Worm (Caenorhabditis elegans): ENCODE measurements around the gene math-6.

math-6 gene

ce11 chrII:1897936-1898335 lies 13.4 kb upstream of the math-6 start, which contains the start of gene C46F9.6:
Gene C46F9.6 (plus strand): TSS chrII:1898236.
- TF ChIP-seq pbrm-1 (GFP tag; IDR thresholded peaks at IDR 0.05) (no peak), dpl-1 (GFP tag; optimal IDR thresholded peaks at IDR 0.05) (no peak), ztf-22 (GFP tag; optimal IDR thresholded peaks at IDR 0.05) (no peak), rec-8 (tag; optimal IDR thresholded peaks at IDR 0.05) (no peak), nhr-27 (tag; optimal IDR thresholded peaks at IDR 0.05) (no peak), mel-28 (tag; optimal IDR thresholded peaks at IDR 0.05; ENCODE audit: borderline replicate concordance) (no peak), D2030.7 (GFP tag; IDR thresholded peaks at IDR 0.05) (no peak), F55B11.4 (tag; optimal IDR thresholded peaks at IDR 0.05; ENCODE audit: borderline replicate concordance, insufficient read depth) (no peak), C17E4.6 (GFP tag; IDR thresholded peaks at IDR 0.05) (no peak), madf-10 (tag; optimal IDR thresholded peaks at IDR 0.05) (no peak), egl-18 (GFP tag; IDR thresholded peaks at IDR 0.05) (no peak), bed-1 (GFP tag; IDR thresholded peaks at IDR 0.05) (no peak), B0261.1 (tag; optimal IDR thresholded peaks at IDR 0.05) (no peak), ztf-3 (GFP tag; optimal IDR thresholded peaks at IDR 0.05) (no peak), Y56A3A.18 (GFP tag; IDR thresholded peaks at IDR 0.05) (no peak), aptf-3 (GFP tag; IDR thresholded peaks at IDR 0.05) (no peak), lin-35 (GFP tag; optimal IDR thresholded peaks at IDR 0.05) (no peak), ceh-27 (GFP tag; optimal IDR thresholded peaks at IDR 0.05) (no peak)

DNA sequence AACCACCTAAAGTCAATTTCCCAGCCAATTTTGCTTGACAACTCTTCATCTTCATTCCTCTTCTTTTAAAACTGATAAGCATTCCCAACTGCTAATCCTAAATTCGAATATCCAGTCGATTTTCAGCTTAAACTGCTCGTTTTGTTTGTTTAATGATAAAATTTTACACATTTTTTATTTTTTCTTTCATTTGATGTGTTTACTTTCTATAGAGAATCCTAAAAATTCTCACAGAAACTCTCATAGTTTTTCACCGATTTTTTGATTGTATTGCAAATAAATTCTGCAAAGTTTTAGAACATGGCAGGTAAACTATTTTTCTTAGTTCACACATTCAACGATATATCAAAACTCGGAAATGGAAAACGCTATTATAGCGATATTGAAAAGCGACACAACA lies 11.2 kb upstream of the math-6 start, which contains the start of gene math-25:
TSS of gene math-25 (plus strand) at position 301 of the 400 bp plus-strand sequence.
- TF ChIP-seq aptf-2 (GFP tag; conservative IDR thresholded peaks at IDR 0.05) (no peak), ztf-6 (GFP tag; IDR thresholded peaks at IDR 0.05) (no peak), attf-6 (GFP tag; IDR thresholded peaks at IDR 0.05) (no peak), ztf-22 (GFP tag; optimal IDR thresholded peaks at IDR 0.05) (no peak), dpff-1 (tag; optimal IDR thresholded peaks at IDR 0.05) (no peak), F55B11.4 (tag; optimal IDR thresholded peaks at IDR 0.05; ENCODE audit: borderline replicate concordance, insufficient read depth) (no peak), unc-62 (GFP tag; optimal IDR thresholded peaks at IDR 0.05) (no peak), mxl-1 (tag; optimal IDR thresholded peaks at IDR 0.05) (no peak), sdz-38 (tag; optimal IDR thresholded peaks at IDR 0.05) (no peak), ets-4 (GFP tag; optimal IDR thresholded peaks at IDR 0.05) (no peak), ccch-3 (GFP tag; optimal IDR thresholded peaks at IDR 0.05) (no peak), B0019.2 (GFP tag; conservative IDR thresholded peaks at IDR 0.05) (no peak), efl-1 (GFP tag; optimal IDR thresholded peaks at IDR 0.05) (no peak)

DNA sequence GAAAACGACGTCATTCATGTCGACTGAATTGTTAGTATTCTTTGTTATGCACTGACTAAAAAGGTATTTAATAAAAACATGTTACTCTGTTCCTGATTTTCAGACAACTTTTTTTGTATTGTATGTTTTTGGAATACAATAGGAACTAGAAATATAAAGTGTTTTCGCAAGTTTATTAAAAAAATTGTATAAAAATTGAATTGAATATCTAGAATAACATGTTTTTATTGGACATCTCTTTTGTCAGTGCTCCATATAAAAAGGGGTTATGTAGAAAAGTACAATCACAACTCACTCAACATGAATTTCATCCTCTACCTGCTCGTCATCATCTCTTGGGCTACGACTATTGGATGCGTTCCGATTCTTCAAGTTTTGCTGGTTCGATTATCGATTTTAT lies 10.7 kb upstream of the math-6 start, which contains the start of gene C46F9.5:
TSS of gene C46F9.5 (plus strand) at position 301 of the 400 bp plus-strand sequence.
- TF ChIP-seq C06A6.2 (GFP tag; conservative IDR thresholded peaks at IDR 0.05) (no peak), ceh-58 (GFP tag; IDR thresholded peaks at IDR 0.05) (no peak), rec-8 (tag; optimal IDR thresholded peaks at IDR 0.05) (no peak), hsf-1 (GFP tag; IDR thresholded peaks at IDR 0.05) (no peak), snpc-1.3 (tag; optimal IDR thresholded peaks at IDR 0.05; ENCODE audit: insufficient read depth) (no peak), nhr-120 (GFP tag; IDR thresholded peaks at IDR 0.05) (no peak), sdz-38 (tag; optimal IDR thresholded peaks at IDR 0.05) (no peak), ztf-3 (GFP tag; optimal IDR thresholded peaks at IDR 0.05) (no peak), dpl-1 (GFP tag; optimal IDR thresholded peaks at IDR 0.05) (no peak), hlh-26 (GFP tag; conservative IDR thresholded peaks at IDR 0.05) (no peak), zfh-2 (GFP tag; conservative IDR thresholded peaks at IDR 0.05) (no peak), lsl-1 (GFP tag; optimal IDR thresholded peaks at IDR 0.05) (no peak), F49E8.2 (tag; optimal IDR thresholded peaks at IDR 0.05; ENCODE audit: insufficient read depth) (no peak)
